Worm (Caenorhabditis elegans) whole organism, young adult: Measurements from ENCODE around the gene nhr-137.

ENCODE experiments used
- D2030.7 ChIP-seq: fragments of 200-800 bp; sonication (Bioruptor generic); IDR thresholded peaks from 2 replicates; pipeline ENCODE4 v1.3.6; 2022; ENCODE audit warnings: missing genetic modification reagents, missing genetic modification characterization, missing compliant biosample characterization
- K11D2.4 ChIP-seq: fragments of 200-800 bp; sonication (Bioruptor generic); IDR thresholded peaks from 2 replicates; pipeline ENCODE4 v1.3.6; 2022; ENCODE audit warnings: missing genetic modification reagents, missing genetic modification characterization, missing compliant biosample characterization
- T26A5.8 ChIP-seq: sonication (generic microtip); optimal IDR thresholded peaks from 2 replicates; lab custom pipeline; 2016; ENCODE audit warnings: missing genetic modification characterization, missing compliant biosample characterization
- Y53G8AR.9 ChIP-seq: fragments of 200-800 bp; sonication (Bioruptor generic); conservative IDR thresholded peaks from 2 replicates; pipeline ENCODE4 v1.3.6; 2022; ENCODE audit warnings: missing genetic modification reagents, missing genetic modification characterization, missing compliant biosample characterization
- ZK185.1 ChIP-seq: sonication (generic microtip); optimal IDR thresholded peaks from 2 replicates; lab custom pipeline; 2016; ENCODE audit warnings: mild to moderate bottlenecking, missing genetic modification characterization, missing compliant biosample characterization; ENCODE audit not compliant: poor library complexity, severe bottlenecking
- attf-5 ChIP-seq: fragments of 200-800 bp; sonication (Bioruptor generic); optimal IDR thresholded peaks from 2 replicates; lab custom pipeline; 2018; ENCODE audit warnings: mild to moderate bottlenecking, missing genetic modification characterization, missing compliant biosample characterization
- bed-1 ChIP-seq: fragments of 200-800 bp; sonication (Bioruptor generic); IDR thresholded peaks from 2 replicates; pipeline ENCODE4 v1.3.6; 2022; ENCODE audit warnings: missing genetic modification reagents, missing genetic modification characterization, missing compliant biosample characterization
- bed-2 ChIP-seq: fragments of 200-800 bp; sonication (Bioruptor generic); IDR thresholded peaks from 2 replicates; pipeline ENCODE4 v1.3.6; 2022; ENCODE audit warnings: missing genetic modification reagents, missing genetic modification characterization, missing compliant biosample characterization
- dox-1 ChIP-seq: fragments of 200-800 bp; sonication (Bioruptor generic); IDR thresholded peaks from 2 replicates; pipeline ENCODE4 v1.3.6; 2022; ENCODE audit warnings: missing genetic modification reagents, missing genetic modification characterization, missing compliant biosample characterization
- ets-4 ChIP-seq: fragments of 200-800 bp; sonication (Bioruptor generic); optimal IDR thresholded peaks from 2 replicates; lab custom pipeline; 2018; ENCODE audit warnings: mild to moderate bottlenecking, missing genetic modification characterization, missing compliant biosample characterization
- fkh-3 ChIP-seq: sonication (generic microtip); optimal IDR thresholded peaks from 2 replicates; lab custom pipeline; 2016; ENCODE audit warnings: mild to moderate bottlenecking, missing genetic modification characterization, missing compliant biosample characterization
- gei-17 ChIP-seq: fragments of 200-800 bp; sonication (Bioruptor generic); optimal IDR thresholded peaks from 2 replicates; lab custom pipeline; 2018; ENCODE audit warnings: mild to moderate bottlenecking, missing genetic modification characterization, missing compliant biosample characterization
- him-1 ChIP-seq: sonication (generic microtip); optimal IDR thresholded peaks from 2 replicates; lab custom pipeline; 2016; ENCODE audit warnings: missing genotype, missing genetic modification reagents, missing genetic modification characterization, missing compliant biosample characterization
- hmg-20 ChIP-seq: fragments of 200-800 bp; sonication (Bioruptor generic); IDR thresholded peaks from 2 replicates; pipeline ENCODE4 v1.3.6; 2022; ENCODE audit warnings: missing genetic modification reagents, missing genetic modification characterization, missing compliant biosample characterization
- lag-1 ChIP-seq: fragments of 200-800 bp; sonication (Bioruptor generic); IDR thresholded peaks from 2 replicates; pipeline ENCODE4 v1.3.6; 2022; ENCODE audit warnings: missing genetic modification reagents, missing genetic modification characterization, missing compliant biosample characterization
- lsl-1 ChIP-seq: fragments of 200-800 bp; sonication (Bioruptor generic); optimal IDR thresholded peaks from 2 replicates; lab custom pipeline; 2018; ENCODE audit warnings: mild to moderate bottlenecking, missing genetic modification characterization, moderate library complexity, missing compliant biosample characterization
- lsy-27 ChIP-seq: sonication (generic microtip); optimal IDR thresholded peaks from 2 replicates; lab custom pipeline; 2017; ENCODE audit warnings: missing genetic modification characterization, mild to moderate bottlenecking, missing compliant biosample characterization, antibody characterized with exemption, missing genotype, borderline replicate concordance; ENCODE audit not compliant: insufficient read depth
- madf-8 ChIP-seq: fragments of 200-800 bp; sonication (Bioruptor generic); conservative IDR thresholded peaks from 2 replicates; pipeline ENCODE4 v1.3.6; 2022; ENCODE audit warnings: missing genetic modification reagents, missing genetic modification characterization, missing compliant biosample characterization
- mel-28 ChIP-seq: sonication (generic microtip); optimal IDR thresholded peaks from 2 replicates; lab custom pipeline; 2016; ENCODE audit warnings: borderline replicate concordance, mild to moderate bottlenecking, missing genetic modification characterization, missing compliant biosample characterization
- mes-4 ChIP-seq: sonication (generic microtip); optimal IDR thresholded peaks from 2 replicates; lab custom pipeline; 2016; ENCODE audit warnings: missing genotype, missing genetic modification characterization, missing compliant biosample characterization
- mxl-1 ChIP-seq: sonication (generic microtip); optimal IDR thresholded peaks from 2 replicates; lab custom pipeline; 2016; ENCODE audit warnings: missing genetic modification characterization, missing compliant biosample characterization
- nfya-1 ChIP-seq: sonication (generic microtip); optimal IDR thresholded peaks from 2 replicates; lab custom pipeline; 2017; ENCODE audit warnings: antibody characterized with exemption, missing compliant biosample characterization, missing genetic modification characterization, borderline replicate concordance; ENCODE audit not compliant: insufficient read depth
- nhr-120 ChIP-seq: fragments of 200-800 bp; sonication (Bioruptor generic); IDR thresholded peaks from 2 replicates; pipeline ENCODE4 v1.3.6; 2022; ENCODE audit warnings: missing genetic modification characterization, missing compliant biosample characterization
- nhr-179 ChIP-seq: sonication (generic microtip); optimal IDR thresholded peaks from 2 replicates; lab custom pipeline; 2016; ENCODE audit warnings: mild to moderate bottlenecking, missing genetic modification characterization, missing compliant biosample characterization
- nhr-80 ChIP-seq: sonication (generic microtip); optimal IDR thresholded peaks from 2 replicates; lab custom pipeline; 2016; ENCODE audit warnings: missing genetic modification characterization, missing compliant biosample characterization
- pha-4 ChIP-seq: fragments of 150-350 bp; sonication (generic microtip); optimal IDR thresholded peaks from 2 replicates; lab custom pipeline; 2014; ENCODE audit warnings: missing biosample characterization, missing genetic modification reagents, missing genetic modification characterization
- rcor-1 ChIP-seq: fragments of 200-800 bp; sonication (Bioruptor generic); IDR thresholded peaks from 2 replicates; pipeline ENCODE4 v1.3.6; 2022; ENCODE audit warnings: missing genetic modification reagents, missing genetic modification characterization, missing compliant biosample characterization
- rpc-1 ChIP-seq, 2 experiments: fragments of 150-350 bp in 1 of 2; sonication (generic microtip) in 1 of 2; optimal IDR thresholded peaks; 2 replicates each; lab custom pipeline; 2014 to 2018; ENCODE audit warnings: missing biosample characterization in 1 of 2, missing genetic modification characterization in 1 of 2, missing genetic modification reagents in 1 of 2, missing genotype in 1 of 2
- snpc-3.4 ChIP-seq: sonication (generic microtip); optimal IDR thresholded peaks from 2 replicates; lab custom pipeline; 2017; ENCODE audit warnings: missing genetic modification characterization, mild to moderate bottlenecking, missing compliant biosample characterization, antibody characterized with exemption, moderate library complexity, missing genotype, missing genetic modification reagents
- tbp1 ChIP-seq: fragments of 200-800 bp; sonication (Bioruptor generic); optimal IDR thresholded peaks from 2 replicates; lab custom pipeline; 2018; ENCODE audit warnings: mild to moderate bottlenecking, missing genetic modification characterization, missing compliant biosample characterization
- tbx-9 ChIP-seq: sonication (generic microtip); optimal IDR thresholded peaks from 2 replicates; lab custom pipeline; 2016; ENCODE audit warnings: borderline replicate concordance, missing genetic modification characterization, inconsistent platforms, missing compliant biosample characterization
- unc-130 ChIP-seq: sonication (generic microtip); optimal IDR thresholded peaks from 2 replicates; lab custom pipeline; 2016; ENCODE audit warnings: missing genetic modification reagents, missing genetic modification characterization, missing compliant biosample characterization
- unc-62 ChIP-seq: fragments of 150-350 bp; optimal IDR thresholded peaks from 2 replicates; lab custom pipeline; 2014; ENCODE audit warnings: missing biosample characterization, missing genetic modification reagents, missing genetic modification characterization
- xnd-1 ChIP-seq: sonication (generic microtip); optimal IDR thresholded peaks from 2 replicates; lab custom pipeline; 2016; ENCODE audit warnings: missing genotype, missing genetic modification reagents, missing genetic modification characterization, missing compliant biosample characterization
- zim-3 ChIP-seq: sonication (generic microtip); optimal IDR thresholded peaks from 2 replicates; lab custom pipeline; 2017; ENCODE audit warnings: mild to moderate bottlenecking, missing genetic modification characterization, moderate library complexity, missing compliant biosample characterization
- ztf-25 ChIP-seq: fragments of 200-800 bp; sonication (Bioruptor generic); IDR thresholded peaks from 2 replicates; pipeline ENCODE4 v1.3.6; 2022; ENCODE audit warnings: missing genetic modification reagents, missing genetic modification characterization, missing compliant biosample characterization
- ztf-28 ChIP-seq: fragments of 200-800 bp; sonication (Bioruptor generic); IDR thresholded peaks from 2 replicates; pipeline ENCODE4 v1.3.6; 2022; ENCODE audit warnings: missing genetic modification reagents, missing genetic modification characterization, missing compliant biosample characterization
- ztf-3 ChIP-seq: fragments of 200-800 bp; sonication (Bioruptor generic); optimal IDR thresholded peaks from 2 replicates; lab custom pipeline; 2018; ENCODE audit warnings: mild to moderate bottlenecking, missing genetic modification characterization, missing compliant biosample characterization

Gene nhr-137

DNA sequence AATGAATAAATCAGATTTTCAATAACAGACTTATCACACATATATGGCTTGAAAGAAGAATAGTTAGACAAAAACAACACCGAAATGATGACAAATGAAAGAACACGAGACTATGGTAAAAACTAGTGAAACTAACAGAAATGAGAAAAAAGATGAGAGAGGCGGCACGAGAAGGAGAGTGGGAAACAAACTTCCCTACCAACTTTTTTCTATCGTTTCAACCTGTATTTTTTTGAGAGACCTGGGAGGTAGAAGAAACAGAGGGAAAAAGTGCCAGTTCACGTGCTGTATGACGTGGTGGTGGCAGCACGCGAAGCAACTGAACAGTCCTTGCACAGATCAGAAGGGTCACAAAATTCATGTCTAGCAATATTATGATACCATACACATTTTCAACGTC is 26.0 kb downstream of the nhr-137 start (continued):
- no peak for TF ChIP-seq mel-28 (tag; lab: Kevin White, UChicago)
- no peak for TF ChIP-seq mxl-1 (tag; lab: Kevin White, UChicago)
- TF ChIP-seq tbx-9 (tag; lab: Kevin White, UChicago) = no peak
- TF ChIP-seq nhr-120 (GFP tag; lab: Robert Waterston, UW) = no peak
- TF ChIP-seq mes-4 = no peak
- TF ChIP-seq nhr-179 = no peak
- no peak for TF ChIP-seq tbp1 (GFP tag; lab: Kevin White, UChicago)
- TF ChIP-seq nhr-80 = peak; percentile 52
- no peak for TF ChIP-seq zim-3 (tag; lab: Kevin White, UChicago)
- no peak for TF ChIP-seq pha-4
- TF ChIP-seq D2030.7 (GFP tag; lab: Robert Waterston, UW) = no peak
- TF ChIP-seq attf-5 (GFP tag; lab: Kevin White, UChicago) = peak; percentile 37
- TF ChIP-seq lsy-27 (tag; lab: Kevin White, UChicago) = no peak
- TF ChIP-seq rpc-1 (optimal IDR thresholded peaks at IDR 0.05; lab: Kevin White, UChicago) = no peak
- TF ChIP-seq rpc-1 (tag; optimal IDR thresholded peaks at IDR 0.05; lab: Kevin White, UChicago) = no peak
- no peak for TF ChIP-seq fkh-3 (tag; lab: Kevin White, UChicago)
- 0 out of 2 replicates have a peak, but pooled peaks have one; percentile 34 for TF ChIP-seq K11D2.4
- no peak for TF ChIP-seq lsl-1 (GFP tag; lab: Kevin White, UChicago)
- no peak for TF ChIP-seq dox-1 (GFP tag; lab: Robert Waterston, UW)
- no peak for TF ChIP-seq ets-4 (GFP tag; lab: Kevin White, UChicago)
- TF ChIP-seq unc-62 (GFP tag; lab: Kevin White, UChicago) = no peak
- no peak for TF ChIP-seq snpc-3.4 (tag; lab: Kevin White, UChicago)
- no peak for TF ChIP-seq nfya-1

DNA sequence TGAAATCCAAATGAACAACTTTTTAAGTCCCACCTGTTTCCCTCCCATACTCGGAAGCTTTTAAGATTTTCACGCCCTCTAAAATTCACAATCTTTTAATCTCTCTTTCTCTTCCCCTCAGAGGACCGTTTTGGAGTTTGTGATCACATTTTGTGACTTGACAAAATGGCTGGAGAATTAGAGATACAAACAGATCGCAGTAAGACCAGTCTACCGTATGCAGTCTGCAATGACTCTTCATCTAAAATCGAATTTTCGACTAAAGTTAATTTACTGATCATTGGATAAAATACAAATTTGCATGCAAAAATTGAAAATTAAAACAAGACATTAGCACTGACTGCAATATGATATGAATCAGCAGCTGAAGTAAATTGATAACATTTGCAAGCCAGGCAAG is 27.3 kb downstream of the nhr-137 start:
- TF ChIP-seq unc-130 (GFP tag; lab: Kevin White, UChicago) (no peak), nhr-80 (peak; percentile 33)

DNA sequence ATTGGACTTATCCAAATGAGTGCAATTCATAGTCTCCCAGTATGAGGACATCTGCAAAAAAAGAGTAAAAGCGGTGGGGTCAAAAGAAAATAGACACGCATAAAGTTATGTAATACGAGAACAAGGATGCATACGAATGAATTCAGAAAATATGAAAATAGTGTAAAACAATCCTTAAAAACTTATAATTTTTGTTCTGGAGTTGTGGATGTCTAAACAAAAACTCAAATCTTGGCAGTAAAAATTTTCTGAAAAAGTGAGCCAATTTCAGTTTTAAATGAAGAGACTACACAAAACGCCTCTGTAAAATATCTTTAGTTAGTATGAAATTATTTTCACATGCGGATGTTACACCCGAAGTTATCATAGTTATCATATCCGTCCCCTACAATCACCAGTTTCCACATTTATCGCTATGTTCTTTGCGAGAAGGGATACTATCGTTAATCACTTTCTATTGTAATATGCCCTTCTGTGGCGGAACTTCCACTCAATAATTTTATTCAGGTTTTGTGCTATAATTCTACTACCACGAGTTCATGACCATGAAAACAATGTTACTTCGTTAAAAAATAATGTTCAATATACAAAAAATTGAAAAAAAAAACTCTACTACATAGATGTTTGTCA is 28.1 kb downstream of the nhr-137 start, which contains the start of gene nhr-120:
TSS of gene nhr-120 (minus strand) at position 51 of the 630 bp plus-strand sequence.
- TF ChIP-seq ztf-3 (GFP tag; lab: Kevin White, UChicago) (no peak), Y53G8AR.9 (no peak), hmg-20 (GFP tag; lab: Robert Waterston, UW) (no peak), bed-2 (GFP tag; lab: Robert Waterston, UW) (no peak), lag-1 (GFP tag; lab: Robert Waterston, UW) (no peak), xnd-1 (tag; lab: Kevin White, UChicago) (no peak), mel-28 (tag; lab: Kevin White, UChicago) (no peak), him-1 (no peak), ztf-28 (GFP tag; lab: Robert Waterston, UW) (no peak), ZK185.1 (tag; lab: Kevin White, UChicago) (no peak), nfya-1 (no peak), bed-1 (no peak), gei-17 (no peak), ztf-25 (GFP tag; lab: Robert Waterston, UW) (no peak), madf-8 (GFP tag; lab: Robert Waterston, UW) (no peak), rcor-1 (GFP tag; lab: Robert Waterston, UW) (no peak), T26A5.8 (no peak)
